Worm (Caenorhabditis elegans) whole organism, early embryonic: ENCODE results near the gene nceh-1.

ENCODE experiments used
- B0310.2 ChIP-seq: sonication (generic microtip); optimal IDR thresholded peaks from 2 replicates; lab custom pipeline; 2016; ENCODE audit warnings: mild to moderate bottlenecking, missing genetic modification characterization, missing compliant biosample characterization
- F13C5.2 ChIP-seq: sonication (generic microtip); optimal IDR thresholded peaks from 2 replicates; lab custom pipeline; 2017; ENCODE audit warnings: mild to moderate bottlenecking, missing genetic modification characterization, inconsistent platforms, missing compliant biosample characterization
- ama-1 ChIP-seq: fragments of 150-350 bp; optimal IDR thresholded peaks from 2 replicates; lab custom pipeline; 2014
- ceh-13 ChIP-seq: fragments of 200-800 bp; sonication (Bioruptor generic); optimal IDR thresholded peaks from 2 replicates; lab custom pipeline; 2018; ENCODE audit warnings: mild to moderate bottlenecking, missing genetic modification characterization, missing compliant biosample characterization
- ets-7 ChIP-seq: sonication (generic microtip); optimal IDR thresholded peaks from 2 replicates; lab custom pipeline; 2016; ENCODE audit warnings: missing genotype, missing genetic modification characterization, missing compliant biosample characterization
- flt-1 ChIP-seq: fragments of 200-800 bp; sonication (Bioruptor generic); IDR thresholded peaks from 2 replicates; pipeline ENCODE4 v1.3.6; 2022; ENCODE audit warnings: missing genetic modification characterization, missing compliant biosample characterization
- hmbx-1 ChIP-seq: sonication (generic microtip); optimal IDR thresholded peaks from 2 replicates; lab custom pipeline; 2016; ENCODE audit warnings: mild to moderate bottlenecking, missing genetic modification characterization, missing compliant biosample characterization
- hmg-4 ChIP-seq: fragments of 200-800 bp; sonication (Bioruptor generic); optimal IDR thresholded peaks from 2 replicates; lab custom pipeline; 2018; ENCODE audit warnings: mild to moderate bottlenecking, missing genetic modification characterization, missing compliant biosample characterization
- pes-1 ChIP-seq: fragments of 200-800 bp; sonication (Bioruptor generic); IDR thresholded peaks from 2 replicates; pipeline ENCODE4 v1.3.6; 2022; ENCODE audit warnings: missing genetic modification reagents, missing genetic modification characterization, missing compliant biosample characterization
- scrt-1 ChIP-seq: fragments of 200-800 bp; sonication (Bioruptor generic); IDR thresholded peaks from 2 replicates; pipeline ENCODE4 v1.3.6; 2022; ENCODE audit warnings: missing genetic modification characterization, missing compliant biosample characterization
- tbx-11 ChIP-seq: fragments of 200-800 bp; sonication (Bioruptor generic); IDR thresholded peaks from 2 replicates; pipeline ENCODE4 v1.3.6; 2022; ENCODE audit warnings: missing genetic modification characterization, missing compliant biosample characterization
- tbx-37 ChIP-seq: fragments of 200-800 bp; sonication (Bioruptor generic); conservative IDR thresholded peaks from 2 replicates; pipeline ENCODE4 v1.3.6; 2022; ENCODE audit warnings: missing genetic modification reagents, missing genetic modification characterization, missing compliant biosample characterization
- tra-4 ChIP-seq: sonication (generic microtip); optimal IDR thresholded peaks from 2 replicates; lab custom pipeline; 2017; ENCODE audit warnings: missing genetic modification characterization, missing compliant biosample characterization

DNA sequence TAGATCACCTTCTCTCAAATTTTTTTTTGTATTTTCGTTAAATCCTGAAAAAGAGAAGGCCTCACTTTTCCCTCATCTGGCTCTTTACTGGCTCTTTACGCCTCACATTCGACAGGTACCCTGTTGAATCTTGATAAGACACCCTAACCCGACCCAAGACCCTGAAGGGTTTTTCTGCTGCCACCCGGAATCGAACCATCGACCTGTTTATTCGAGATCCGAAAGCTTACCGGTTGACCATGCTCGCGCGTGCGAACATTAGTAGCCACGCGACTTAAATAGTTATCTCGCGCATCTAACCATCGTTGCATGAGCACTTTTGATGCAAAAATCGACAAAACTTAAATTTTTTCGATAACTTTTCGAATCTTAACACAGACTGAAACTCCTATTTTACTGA lies 22.0 kb upstream of the nceh-1 start:
- TF ChIP-seq ama-1 (lab: Kevin White, UChicago) = no peak
- TF ChIP-seq flt-1 = no peak
- TF ChIP-seq B0310.2 (tag; lab: Kevin White, UChicago) = no peak
- TF ChIP-seq hmg-4 (GFP tag; lab: Kevin White, UChicago) = no peak
- no peak for TF ChIP-seq ets-7 (tag; lab: Kevin White, UChicago)
- no peak for TF ChIP-seq tbx-11
- TF ChIP-seq hmbx-1 = no peak
- no peak for TF ChIP-seq tbx-37 (GFP tag; lab: Robert Waterston, UW)
- TF ChIP-seq ceh-13 (GFP tag; lab: Kevin White, UChicago) = no peak
- TF ChIP-seq F13C5.2 (tag; lab: Kevin White, UChicago) = no peak
- TF ChIP-seq pes-1 (GFP tag; lab: Robert Waterston, UW) = no peak
- no peak for TF ChIP-seq tra-4 (tag; lab: Kevin White, UChicago)
- no peak for TF ChIP-seq scrt-1 (GFP tag; lab: Robert Waterston, UW)
